Worm (Caenorhabditis elegans) whole organism, L3 larva: ENCODE results near the gene srx-12.

Experiments used
- ceh-16 ChIP-seq: sonication (generic microtip); optimal IDR thresholded peaks from 2 replicates; lab custom pipeline; 2017; ENCODE audit warnings: missing biosample characterization, missing genetic modification characterization
- lin-39 ChIP-seq: fragments of 150-350 bp; optimal IDR thresholded peaks from 2 replicates; lab custom pipeline; 2018; ENCODE audit warnings: missing biosample characterization, missing genetic modification reagents, missing genetic modification characterization
- nhr-12 ChIP-seq: fragments of 150-350 bp; optimal IDR thresholded peaks from 2 replicates; lab custom pipeline; 2014; ENCODE audit warnings: missing biosample characterization, missing genetic modification characterization
- nhr-76 ChIP-seq: fragments of 150-350 bp; sonication (generic microtip); optimal IDR thresholded peaks from 5 replicates; lab custom pipeline; 2014; ENCODE audit warnings: missing biosample characterization, missing genetic modification characterization
- sea-2 ChIP-seq: fragments of 150-350 bp; sonication (generic microtip); optimal IDR thresholded peaks from 4 replicates; lab custom pipeline; 2014; ENCODE audit warnings: missing biosample characterization, missing genetic modification reagents, missing genetic modification characterization
- skn-1 ChIP-seq: fragments of 150-350 bp; optimal IDR thresholded peaks from 2 replicates; lab custom pipeline; 2014; ENCODE audit warnings: missing biosample characterization, missing genetic modification characterization
- snpc-4 ChIP-seq: fragments of 150-350 bp; optimal IDR thresholded peaks from 2 replicates; lab custom pipeline; 2014; ENCODE audit warnings: missing biosample characterization, missing genetic modification characterization
- unc-62 ChIP-seq: fragments of 150-350 bp; sonication (generic microtip); optimal IDR thresholded peaks from 4 replicates; lab custom pipeline; 2014; ENCODE audit warnings: missing biosample characterization, missing genetic modification reagents, missing genetic modification characterization
- zag-1 ChIP-seq: fragments of 150-350 bp; optimal IDR thresholded peaks from 2 replicates; lab custom pipeline; 2014; ENCODE audit warnings: missing biosample characterization, missing genetic modification characterization

DNA sequence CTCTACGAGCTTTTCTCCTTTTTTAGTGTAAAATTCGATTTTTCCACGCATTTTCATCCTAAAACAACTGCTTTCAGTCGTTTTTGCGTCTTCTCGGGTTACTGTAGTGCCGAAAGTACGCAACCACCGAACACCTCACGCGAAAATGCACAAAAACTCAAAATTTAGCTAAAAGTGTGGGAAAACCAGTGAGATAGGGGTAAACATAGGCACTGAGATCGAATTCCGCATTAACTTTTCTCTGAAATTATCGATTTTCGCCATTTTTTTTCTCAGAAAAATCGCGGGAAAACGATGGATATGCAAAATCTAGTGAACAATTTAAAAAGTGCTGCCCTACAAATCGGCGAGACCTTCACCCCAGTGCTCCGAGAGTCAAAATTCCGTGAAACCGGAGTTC is 35.6 kb upstream of the srx-12 start, which contains the start of gene atg-3:
- TF ChIP-seq nhr-76 (no peak), unc-62 (GFP tag; lab: Kevin White, UChicago) (no peak), lin-39 (tag; lab: Kevin White, UChicago) (no peak), ceh-16 (no peak), nhr-12 (tag; lab: Kevin White, UChicago) (no peak), sea-2 (no peak), skn-1 (tag; lab: Kevin White, UChicago) (no peak), zag-1 (no peak), snpc-4 (tag; lab: Kevin White, UChicago) (no peak)
